Worm (Caenorhabditis elegans): ENCODE data around the gene fbxa-106.

fbxa-106 gene

ce11 chrV:18127192-18127591, 42.2 kb upstream of the fbxa-106 start, which contains the start of gene fbxa-211:
TSS of gene fbxa-211 (plus strand) at chrV:18127519.
- TF ChIP-seq mls-2 (tag; optimal IDR thresholded peaks at IDR 0.05) (no peak), M03D4.4 (tag; optimal IDR thresholded peaks at IDR 0.05) (no peak), flh-1 (GFP tag; optimal IDR thresholded peaks at IDR 0.05) (no peak), cnd-1 (tag; optimal IDR thresholded peaks at IDR 0.05) (no peak), mab-5 (tag; optimal IDR thresholded peaks at IDR 0.05) (no peak), ceh-39 (tag; optimal IDR thresholded peaks at IDR 0.05) (no peak), lin-32 (GFP tag; optimal IDR thresholded peaks at IDR 0.05) (no peak), hlh-1 (tag; optimal IDR thresholded peaks at IDR 0.05) (no peak), nhr-2 (tag; optimal IDR thresholded peaks at IDR 0.05) (no peak), unc-120 (tag; optimal IDR thresholded peaks at IDR 0.05; ENCODE audit: poor library complexity, severe bottlenecking) (no peak), unc-62 (GFP tag; optimal IDR thresholded peaks at IDR 0.05) (no peak), nhr-76 (tag; optimal IDR thresholded peaks at IDR 0.05) (no peak), sem-2 (GFP tag; optimal IDR thresholded peaks at IDR 0.05) (no peak), nhr-237 (tag; optimal IDR thresholded peaks at IDR 0.05) (no peak), ztf-11 (tag; optimal IDR thresholded peaks at IDR 0.05) (no peak)

ce11 chrV:18125075-18125474, 40.1 kb upstream of the fbxa-106 start, which contains the start of gene fbxa-210:
TSS of gene fbxa-210 (plus strand) at chrV:18125375.
- TF ChIP-seq cnd-1 (tag; optimal IDR thresholded peaks at IDR 0.05) (no peak), lin-13 (tag; optimal IDR thresholded peaks at IDR 0.05) (no peak), lin-32 (GFP tag; optimal IDR thresholded peaks at IDR 0.05) (no peak), ceh-39 (tag; optimal IDR thresholded peaks at IDR 0.05) (no peak), unc-62 (GFP tag; optimal IDR thresholded peaks at IDR 0.05) (no peak), M03D4.4 (tag; optimal IDR thresholded peaks at IDR 0.05) (no peak), mab-5 (tag; optimal IDR thresholded peaks at IDR 0.05) (no peak), lsy-2 (tag; optimal IDR thresholded peaks at IDR 0.05) (no peak), hlh-1 (tag; optimal IDR thresholded peaks at IDR 0.05) (no peak), pha-4 (tag; optimal IDR thresholded peaks at IDR 0.05) (no peak), ham-2 (GFP tag; optimal IDR thresholded peaks at IDR 0.05) (no peak), sptf-1 (tag; optimal IDR thresholded peaks at IDR 0.05) (no peak), sem-2 (GFP tag; optimal IDR thresholded peaks at IDR 0.05) (no peak), nhr-76 (tag; optimal IDR thresholded peaks at IDR 0.05) (no peak), nhr-2 (tag; optimal IDR thresholded peaks at IDR 0.05) (no peak)

ce11 chrV:18123639-18124038, 38.6 kb upstream of the fbxa-106 start, which contains the start of gene fbxa-107:
TSS of gene fbxa-107 (plus strand) at chrV:18123939.
- TF ChIP-seq hlh-1 (tag; optimal IDR thresholded peaks at IDR 0.05), result no peak
- TF ChIP-seq nhr-12 (tag; optimal IDR thresholded peaks at IDR 0.05), result no peak
- no peak for TF ChIP-seq lin-13 (tag; optimal IDR thresholded peaks at IDR 0.05)
- TF ChIP-seq mep-1 (tag; optimal IDR thresholded peaks at IDR 0.05), result no peak
- TF ChIP-seq mls-2 (tag; optimal IDR thresholded peaks at IDR 0.05), result no peak
- TF ChIP-seq elt-1 (tag; optimal IDR thresholded peaks at IDR 0.05; ENCODE audit: borderline replicate concordance, insufficient read depth), result no peak
- no peak for TF ChIP-seq ham-2 (GFP tag; optimal IDR thresholded peaks at IDR 0.05)
- no peak for TF ChIP-seq ceh-43 (GFP tag; optimal IDR thresholded peaks at IDR 0.05)
- no peak for TF ChIP-seq cnd-1 (tag; optimal IDR thresholded peaks at IDR 0.05)
- TF ChIP-seq sem-2 (GFP tag; optimal IDR thresholded peaks at IDR 0.05), result no peak
- no peak for TF ChIP-seq lin-32 (GFP tag; optimal IDR thresholded peaks at IDR 0.05)
- TF ChIP-seq pha-4 (tag; optimal IDR thresholded peaks at IDR 0.05), result no peak
- no peak for TF ChIP-seq nhr-76 (tag; optimal IDR thresholded peaks at IDR 0.05)
- TF ChIP-seq drap-1 (GFP tag; optimal IDR thresholded peaks at IDR 0.05), result no peak
- TF ChIP-seq sptf-1 (tag; optimal IDR thresholded peaks at IDR 0.05), result no peak
- no peak for TF ChIP-seq mab-5 (tag; optimal IDR thresholded peaks at IDR 0.05)
- no peak for TF ChIP-seq unc-62 (GFP tag; optimal IDR thresholded peaks at IDR 0.05)
- no peak for TF ChIP-seq ceh-83 (GFP tag; optimal IDR thresholded peaks at IDR 0.05)
- no peak for TF ChIP-seq nhr-237 (tag; optimal IDR thresholded peaks at IDR 0.05)

- TF ChIP-seq nhr-2 (tag; optimal IDR thresholded peaks at IDR 0.05), result no peak
- peak; percentile 25 for TF ChIP-seq ces-1 (GFP tag; optimal IDR thresholded peaks at IDR 0.05)
- TF ChIP-seq snpc-4 (tag; optimal IDR thresholded peaks at IDR 0.05), result no peak
- TF ChIP-seq drap-1 (GFP tag; optimal IDR thresholded peaks at IDR 0.05), result no peak
These were observed 24.4 kb upstream of the fbxa-106 start for ce11 chrV:18109449-18109848.

- TF ChIP-seq mls-2 (tag; optimal IDR thresholded peaks at IDR 0.05) (no peak), tbx-8 (GFP tag; optimal IDR thresholded peaks at IDR 0.05) (no peak), drap-1 (GFP tag; optimal IDR thresholded peaks at IDR 0.05) (no peak), ztf-11 (tag; optimal IDR thresholded peaks at IDR 0.05) (no peak), ceh-39 (tag; optimal IDR thresholded peaks at IDR 0.05) (no peak), ceh-83 (GFP tag; optimal IDR thresholded peaks at IDR 0.05) (no peak), bed-3 (GFP tag; optimal IDR thresholded peaks at IDR 0.05) (no peak), flh-1 (GFP tag; optimal IDR thresholded peaks at IDR 0.05) (no peak), lin-13 (tag; optimal IDR thresholded peaks at IDR 0.05) (no peak), nhr-28 (tag; optimal IDR thresholded peaks at IDR 0.05) (no peak), mab-5 (tag; optimal IDR thresholded peaks at IDR 0.05) (no peak), unc-120 (tag; optimal IDR thresholded peaks at IDR 0.05; ENCODE audit: poor library complexity, severe bottlenecking) (no peak), zip-8 (tag; optimal IDR thresholded peaks at IDR 0.05) (no peak), blmp-1 (tag; optimal IDR thresholded peaks at IDR 0.05) (no peak)
These were observed 23.0 kb upstream of the fbxa-106 start, which contains the start of gene Y37H2A.1 for ce11 chrV:18107969-18108368. TSS of gene Y37H2A.1 (plus strand) at chrV:18108269.
